Worm (Caenorhabditis elegans): ENCODE measurements around the gene C45H4.13.
"Not testable (repeated sequence)": the region's sequence is repeated elsewhere in the genome, so short reads cannot be mapped to it uniquely, and the experiment has no call there.

The C45H4.13 gene

ce11 chrV:2146044-2146443 is 4.7 kb downstream of the C45H4.13 start, which contains the start of gene str-52:
Gene str-52, minus strand, starts transcription at chrV:2146144.
- no peak for TF ChIP-seq D2030.7 (GFP tag; IDR thresholded peaks at IDR 0.05)

ce11 chrV:2144408-2144807 is 6.4 kb downstream of the C45H4.13 start, which contains the start of gene F22F7.12:
Gene F22F7.12, minus strand, starts transcription at chrV:2144508.
- TF ChIP-seq madf-3 (GFP tag; IDR thresholded peaks at IDR 0.05); C06A6.2 (GFP tag; conservative IDR thresholded peaks at IDR 0.05); ztf-3 (GFP tag; optimal IDR thresholded peaks at IDR 0.05): not testable (repeated sequence)

- TF ChIP-seq K12H6.12 (tag; optimal IDR thresholded peaks at IDR 0.05) (no peak), T26A5.8 (tag; optimal IDR thresholded peaks at IDR 0.05) (no peak), ekl-4 (GFP tag; IDR thresholded peaks at IDR 0.05) (no peak), let-607 (tag; optimal IDR thresholded peaks at IDR 0.05) (no peak), dpff-1 (tag; optimal IDR thresholded peaks at IDR 0.05) (no peak), ceh-79 (tag; optimal IDR thresholded peaks at IDR 0.05) (no peak), lir-1 (GFP tag; conservative IDR thresholded peaks at IDR 0.05) (no peak), Y53G8AR.9 (GFP tag; conservative IDR thresholded peaks at IDR 0.05) (no peak), ama-1 (optimal IDR thresholded peaks at IDR 0.05) (no peak), ama-1 (GFP tag; optimal IDR thresholded peaks at IDR 0.05) (no peak), atf-7 (tag; optimal IDR thresholded peaks at IDR 0.05) (no peak), T07F8.4 (tag; optimal IDR thresholded peaks at IDR 0.05) (no peak), zim-3 (tag; optimal IDR thresholded peaks at IDR 0.05) (no peak), sea-2 (GFP tag; IDR thresholded peaks at IDR 0.05) (no peak), snpc-1.1 (tag; optimal IDR thresholded peaks at IDR 0.05; ENCODE audit: insufficient read depth) (no peak)
Observed at ce11 chrV:2139918-2140317, 10.9 kb downstream of the C45H4.13 start, which contains the start of gene F22F7.7. Gene F22F7.7, minus strand, starts transcription at chrV:2140042.

ce11 chrV:2138287-2138686 is 12.5 kb downstream of the C45H4.13 start:
- TF ChIP-seq rcor-1 (GFP tag; IDR thresholded peaks at IDR 0.05) = no peak
- TF ChIP-seq ama-1 (optimal IDR thresholded peaks at IDR 0.05) = no peak
- no peak for TF ChIP-seq ama-1 (GFP tag; optimal IDR thresholded peaks at IDR 0.05)
- TF ChIP-seq nfya-1 (tag; optimal IDR thresholded peaks at IDR 0.05; ENCODE audit: borderline replicate concordance, insufficient read depth) = no peak
- TF ChIP-seq dpff-1 (tag; optimal IDR thresholded peaks at IDR 0.05) = no peak
- no peak for TF ChIP-seq hlh-12 (tag; optimal IDR thresholded peaks at IDR 0.05)
- TF ChIP-seq aptf-3 (GFP tag; IDR thresholded peaks at IDR 0.05) = no peak
- TF ChIP-seq hmg-1.2 (GFP tag; IDR thresholded peaks at IDR 0.05) = no peak
- no peak for TF ChIP-seq him-1 (tag; optimal IDR thresholded peaks at IDR 0.05)
- TF ChIP-seq B0035.1 (tag; optimal IDR thresholded peaks at IDR 0.05) = no peak
- TF ChIP-seq lin-54 (GFP tag; optimal IDR thresholded peaks at IDR 0.05) = no peak
- TF ChIP-seq egl-44 (GFP tag; IDR thresholded peaks at IDR 0.05) = no peak
- no peak for TF ChIP-seq rec-8 (tag; optimal IDR thresholded peaks at IDR 0.05)

- TF ChIP-seq nhr-80 (tag; optimal IDR thresholded peaks at IDR 0.05) (peak; percentile 53), madf-10 (tag; optimal IDR thresholded peaks at IDR 0.05) (no peak)
Observed at ce11 chrV:2137010-2137409, 13.8 kb downstream of the C45H4.13 start.

- TF ChIP-seq repo-1 (tag; optimal IDR thresholded peaks at IDR 0.05) (no peak), hlh-12 (tag; optimal IDR thresholded peaks at IDR 0.05) (no peak), rcor-1 (GFP tag; IDR thresholded peaks at IDR 0.05) (no peak), K12H6.12 (tag; optimal IDR thresholded peaks at IDR 0.05) (peak; percentile 25), Y56A3A.18 (GFP tag; IDR thresholded peaks at IDR 0.05) (no peak), snpc-1.1 (tag; optimal IDR thresholded peaks at IDR 0.05; ENCODE audit: insufficient read depth) (no peak), pbrm-1 (GFP tag; IDR thresholded peaks at IDR 0.05) (no peak), cebp-1 (GFP tag; IDR thresholded peaks at IDR 0.05) (no peak), cebp-1 (tag; optimal IDR thresholded peaks at IDR 0.05) (peak; percentile 46), ceh-79 (tag; optimal IDR thresholded peaks at IDR 0.05) (no peak), hmg-1.2 (GFP tag; IDR thresholded peaks at IDR 0.05) (no peak; the same call in 1 of the 2 replicates), nhr-120 (GFP tag; IDR thresholded peaks at IDR 0.05) (no peak), egrh-3 (GFP tag; IDR thresholded peaks at IDR 0.05) (peak; percentile 55), attf-6 (GFP tag; IDR thresholded peaks at IDR 0.05) (no peak), egl-18 (GFP tag; IDR thresholded peaks at IDR 0.05) (no peak), madf-10 (tag; optimal IDR thresholded peaks at IDR 0.05) (no peak), lin-35 (GFP tag; optimal IDR thresholded peaks at IDR 0.05) (peak in 1 of 3 experiments; percentile 16)
Observed at ce11 chrV:2135323-2135722, 15.5 kb downstream of the C45H4.13 start.
